Worm (Caenorhabditis elegans): ENCODE results near the gene W08G11.3.

DNA sequence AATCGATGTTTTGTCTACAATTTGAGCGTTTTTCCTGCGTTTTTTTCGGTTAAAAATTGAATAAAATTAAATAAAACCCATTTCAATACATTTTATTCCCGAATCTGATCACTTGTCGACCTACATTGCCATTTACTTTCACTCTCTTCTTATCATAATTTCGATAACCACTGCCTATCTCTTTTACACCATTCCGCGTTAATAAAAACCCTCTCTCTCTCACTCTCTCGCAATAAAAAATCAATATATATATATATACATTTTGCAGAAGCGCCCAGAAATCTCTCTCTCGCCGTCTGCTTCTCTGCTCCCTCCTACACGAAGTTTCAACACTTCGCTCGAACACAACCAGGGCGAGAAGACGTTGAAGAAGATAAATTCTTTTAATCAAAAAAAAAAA lies 10.2 kb upstream of the W08G11.3 start, which contains the start of gene pptr-1:
- no peak for TF ChIP-seq klf-2 (GFP tag; conservative IDR thresholded peaks at IDR 0.05)
- no peak for TF ChIP-seq flt-1 (GFP tag; IDR thresholded peaks at IDR 0.05)
